In the genomic region with DNA sequence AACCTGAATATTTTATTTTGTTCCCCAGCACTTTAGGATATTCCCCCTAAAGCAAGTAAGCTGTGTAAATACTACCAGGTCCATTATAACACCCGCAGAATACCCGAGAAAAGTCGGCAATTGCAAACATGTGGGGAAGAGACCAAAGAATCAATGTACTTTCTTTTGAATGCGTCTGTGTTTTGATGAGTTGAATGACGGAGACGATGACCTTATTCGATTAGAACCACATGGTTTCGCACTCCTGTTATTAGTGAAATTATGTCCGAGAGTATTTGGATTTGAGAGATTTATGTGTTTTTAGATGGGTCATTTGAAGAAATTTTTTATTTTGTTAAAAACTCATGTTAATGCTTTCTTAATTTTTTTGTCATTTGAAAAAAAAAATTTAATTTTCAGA, we compare ENCODE assay signal across 4 worm cellular contexts.
TF ChIP-seq lines count a peak whose summit lies in the region.

No protein-coding gene starts in this region.

TF ChIP-seq in whole organism, L1 larva, 84 proteins besides CTCF, POLR2A, EP300 and RAD21 (continues in another document):
- TF ChIP-seq ceh-90 (tag; optimal IDR thresholded peaks at IDR 0.05; lab: Kevin White, UChicago) (no peak), ceh-82 (tag; optimal IDR thresholded peaks at IDR 0.05; lab: Kevin White, UChicago) (no peak), ceh-8 (GFP tag; optimal IDR thresholded peaks at IDR 0.05; lab: Kevin White, UChicago) (no peak), snu-23 (GFP tag; optimal IDR thresholded peaks at IDR 0.05; lab: Kevin White, UChicago) (no peak), nhr-85 (tag; lab: Kevin White, UChicago) (peak; percentile 78), lin-35 (GFP tag; optimal IDR thresholded peaks at IDR 0.05; lab: Kevin White, UChicago) (no peak), fkh-8 (tag; optimal IDR thresholded peaks at IDR 0.05; lab: Kevin White, UChicago) (no peak), pag-3 (tag; optimal IDR thresholded peaks at IDR 0.05; lab: Kevin White, UChicago; ENCODE audit: borderline replicate concordance, insufficient read depth) (no peak), unc-30 (tag; optimal IDR thresholded peaks at IDR 0.05; lab: Kevin White, UChicago) (no peak), hpl-2 (GFP tag; optimal IDR thresholded peaks at IDR 0.05; lab: Kevin White, UChicago) (no peak), ceh-88 (GFP tag; IDR thresholded peaks at IDR 0.05; lab: Robert Waterston, UW) (no peak), aly-2 (tag; optimal IDR thresholded peaks at IDR 0.05; lab: Kevin White, UChicago) (no peak), fos-1 (tag; optimal IDR thresholded peaks at IDR 0.05; lab: Kevin White, UChicago) (no peak), aha-1 (tag; optimal IDR thresholded peaks at IDR 0.05; lab: Kevin White, UChicago) (no peak), nhr-12 (tag; optimal IDR thresholded peaks at IDR 0.05; lab: Kevin White, UChicago) (no peak), zip-4 (GFP tag; optimal IDR thresholded peaks at IDR 0.05; lab: Kevin White, UChicago) (no peak), ces-1 (GFP tag; optimal IDR thresholded peaks at IDR 0.05; lab: Kevin White, UChicago) (no peak), nhr-84 (tag; optimal IDR thresholded peaks at IDR 0.05; lab: Kevin White, UChicago) (no peak), C16A3.4 (tag; optimal IDR thresholded peaks at IDR 0.05; lab: Kevin White, UChicago) (no peak), nhr-20 (tag; optimal IDR thresholded peaks at IDR 0.05; lab: Kevin White, UChicago) (peak; percentile 4), jun-1 (tag; optimal IDR thresholded peaks at IDR 0.05; lab: Kevin White, UChicago) (no peak), C04F5.9 (tag; optimal IDR thresholded peaks at IDR 0.05; lab: Kevin White, UChicago) (no peak), rnt-1 (tag; optimal IDR thresholded peaks at IDR 0.05; lab: Kevin White, UChicago) (no peak)

TF ChIP-seq in whole organism, L2 larva, 48 proteins besides CTCF, POLR2A, EP300 and RAD21:
- TF ChIP-seq blmp-1 (tag; optimal IDR thresholded peaks at IDR 0.05; lab: Kevin White, UChicago; ENCODE audit: insufficient read depth) (peak; percentile 33), nhr-77 (tag; optimal IDR thresholded peaks at IDR 0.05; lab: Kevin White, UChicago) (no peak), sma-9 (GFP tag; optimal IDR thresholded peaks at IDR 0.05; lab: Kevin White, UChicago) (peak; percentile 25), sma-9 (tag; optimal IDR thresholded peaks at IDR 0.05; lab: Kevin White, UChicago) (no peak)

TF ChIP-seq in whole organism, L3 larva, 47 proteins besides CTCF, POLR2A, EP300 and RAD21:
- TF ChIP-seq tbx-2 (tag; optimal IDR thresholded peaks at IDR 0.05; lab: Kevin White, UChicago) (no peak), sea-2 (GFP tag; optimal IDR thresholded peaks at IDR 0.05; lab: Kevin White, UChicago) (no peak), ztf-4 (tag; optimal IDR thresholded peaks at IDR 0.05; lab: Kevin White, UChicago) (no peak), egl-5 (tag; optimal IDR thresholded peaks at IDR 0.05; lab: Kevin White, UChicago) (no peak), unc-62 (GFP tag; optimal IDR thresholded peaks at IDR 0.05; lab: Kevin White, UChicago) (no peak), snpc-4 (tag; optimal IDR thresholded peaks at IDR 0.05; lab: Kevin White, UChicago) (no peak), egl-27 (tag; optimal IDR thresholded peaks at IDR 0.05; lab: Kevin White, UChicago) (no peak), jun-1 (tag; optimal IDR thresholded peaks at IDR 0.05; lab: Kevin White, UChicago) (no peak), eor-1 (tag; optimal IDR thresholded peaks at IDR 0.05; lab: Kevin White, UChicago) (no peak), nhr-25 (tag; optimal IDR thresholded peaks at IDR 0.05; lab: Kevin White, UChicago) (peak; percentile 42), nhr-67 (tag; optimal IDR thresholded peaks at IDR 0.05; lab: Kevin White, UChicago) (no peak), elt-2 (tag; optimal IDR thresholded peaks at IDR 0.05; lab: Kevin White, UChicago) (no peak), ceh-16 (tag; optimal IDR thresholded peaks at IDR 0.05; lab: Kevin White, UChicago) (no peak), nhr-12 (tag; optimal IDR thresholded peaks at IDR 0.05; lab: Kevin White, UChicago) (no peak), nhr-28 (tag; optimal IDR thresholded peaks at IDR 0.05; lab: Kevin White, UChicago) (no peak), lsy-12 (tag; optimal IDR thresholded peaks at IDR 0.05; lab: Kevin White, UChicago) (no peak), zag-1 (tag; optimal IDR thresholded peaks at IDR 0.05; lab: Kevin White, UChicago) (no peak), nhr-23 (tag; optimal IDR thresholded peaks at IDR 0.05; lab: Kevin White, UChicago) (peak; percentile 33)

TF ChIP-seq in whole organism, L4 larva, 104 proteins besides CTCF, POLR2A, EP300 and RAD21:
- no peak for TF ChIP-seq mes-2 (tag; optimal IDR thresholded peaks at IDR 0.05; lab: Kevin White, UChicago; ENCODE audit: poor library complexity, severe bottlenecking)
- no peak for TF ChIP-seq ZK546.5 (tag; optimal IDR thresholded peaks at IDR 0.05; lab: Kevin White, UChicago)
- no peak for TF ChIP-seq ceh-62 (tag; optimal IDR thresholded peaks at IDR 0.05; lab: Kevin White, UChicago)
- TF ChIP-seq daf-19 (GFP tag; conservative IDR thresholded peaks at IDR 0.05; lab: Robert Waterston, UW): no peak
- TF ChIP-seq duxl-1 (tag; optimal IDR thresholded peaks at IDR 0.05; lab: Kevin White, UChicago; ENCODE audit: poor library complexity): peak; percentile 23
- no peak for TF ChIP-seq dmd-8 (GFP tag; IDR thresholded peaks at IDR 0.05; lab: Robert Waterston, UW)
- TF ChIP-seq mdl-1 (tag; optimal IDR thresholded peaks at IDR 0.05; lab: Kevin White, UChicago): peak in 1 of 2 experiments; percentile 2
- TF ChIP-seq hlh-30 (tag; optimal IDR thresholded peaks at IDR 0.05; lab: Kevin White, UChicago; ENCODE audit: insufficient read depth): peak; percentile 20
- TF ChIP-seq nhr-28 (tag; optimal IDR thresholded peaks at IDR 0.05; lab: Kevin White, UChicago): peak; percentile 46
- TF ChIP-seq mxl-3 (GFP tag; optimal IDR thresholded peaks at IDR 0.05; lab: Kevin White, UChicago): peak; percentile 3
- peak in 1 of 2 experiments; percentile 73 for TF ChIP-seq unc-62 (GFP tag; optimal IDR thresholded peaks at IDR 0.05 in 1 of 2; lab: Kevin White, UChicago)
- no peak for TF ChIP-seq unc-62 (tag; optimal IDR thresholded peaks at IDR 0.05; lab: Kevin White, UChicago)

Comparison
In these comparisons a context has a peak if more than half of its experiments do, and no peak if none do; other contexts are left out.
1. Of the 29 proteins assayed by ChIP-seq in both whole organism, L4 larva and whole organism, L1 larva: peak only in whole organism, L4 larva: nhr-28; only in whole organism, L1 larva: lin-13 and mep-1; in both: none; in neither: 24; mixed calls (peak in some experiments, not most) for 2.